Worm (Caenorhabditis elegans) whole organism, L4 larva: ENCODE results near the gene F56D2.3.

Source experiments
- D1046.2 ChIP-seq: fragments of 200-800 bp; sonication (Bioruptor generic); IDR thresholded peaks from 2 replicates; pipeline ENCODE4 v1.3.6; 2022; ENCODE audit warnings: missing genetic modification characterization, missing compliant biosample characterization
- F10B5.3 ChIP-seq: sonication (generic microtip); optimal IDR thresholded peaks from 2 replicates; lab custom pipeline; 2016; ENCODE audit warnings: mild to moderate bottlenecking, missing genetic modification characterization, missing compliant biosample characterization
- F37D6.2 ChIP-seq: sonication (generic microtip); optimal IDR thresholded peaks from 2 replicates; lab custom pipeline; 2016; ENCODE audit warnings: mild to moderate bottlenecking, missing genetic modification characterization, missing compliant biosample characterization
- F49E8.2 ChIP-seq: sonication (generic microtip); optimal IDR thresholded peaks from 2 replicates; lab custom pipeline; 2016; ENCODE audit warnings: missing compliant biosample characterization, mild to moderate bottlenecking, missing genetic modification characterization, borderline replicate concordance
- R02D3.7 ChIP-seq: fragments of 150-350 bp; sonication (generic microtip); optimal IDR thresholded peaks from 3 replicates; lab custom pipeline; 2014; ENCODE audit warnings: missing biosample characterization, missing genetic modification characterization
- Y105C5A.15 ChIP-seq: fragments of 200-800 bp; sonication (Bioruptor generic); IDR thresholded peaks from 2 replicates; pipeline ENCODE4 v1.3.6; 2022; ENCODE audit warnings: missing genetic modification characterization, missing compliant biosample characterization
- Y48G9A.11 ChIP-seq: fragments of 200-800 bp; sonication (Bioruptor generic); IDR thresholded peaks from 2 replicates; pipeline ENCODE4 v1.3.6; 2022; ENCODE audit warnings: missing genetic modification reagents, missing genetic modification characterization, missing compliant biosample characterization
- Y75B8A.6 ChIP-seq: fragments of 200-800 bp; sonication (Bioruptor generic); IDR thresholded peaks from 2 replicates; pipeline ENCODE4 v1.3.6; 2022; ENCODE audit warnings: missing genetic modification reagents, missing genetic modification characterization, missing compliant biosample characterization
- ZK337.2 ChIP-seq: fragments of 200-800 bp; sonication (Bioruptor generic); IDR thresholded peaks from 2 replicates; pipeline ENCODE4 v1.3.6; 2022; ENCODE audit warnings: missing genetic modification reagents, missing genetic modification characterization, missing compliant biosample characterization
- aha-1 ChIP-seq: fragments of 150-350 bp; peaks from one replicate; lab custom pipeline; 2014; ENCODE audit warnings: missing biosample characterization, missing genetic modification characterization
- ama-1 ChIP-seq: fragments of 150-350 bp; optimal IDR thresholded peaks from 2 replicates; lab custom pipeline; 2014; ENCODE audit warnings: inconsistent platforms, mixed read lengths
- ceh-20 ChIP-seq: fragments of 200-800 bp; sonication (Bioruptor generic); IDR thresholded peaks from 2 replicates; pipeline ENCODE4 v1.3.6; 2022; ENCODE audit warnings: missing genetic modification reagents, missing genetic modification characterization, missing compliant biosample characterization
- ceh-32 ChIP-seq: sonication (generic microtip); optimal IDR thresholded peaks from 2 replicates; lab custom pipeline; 2016; ENCODE audit warnings: mild to moderate bottlenecking, missing genetic modification characterization, missing compliant biosample characterization; ENCODE audit not compliant: poor library complexity
- ces-1 ChIP-seq: fragments of 150-350 bp; sonication (generic microtip); optimal IDR thresholded peaks from 4 replicates; lab custom pipeline; 2014; ENCODE audit warnings: missing biosample characterization, missing genetic modification reagents, missing genetic modification characterization
- ctbp-1 ChIP-seq: fragments of 200-800 bp; sonication (Bioruptor generic); IDR thresholded peaks from 2 replicates; pipeline ENCODE4 v1.3.6; 2022; ENCODE audit warnings: missing genetic modification reagents, missing genetic modification characterization, missing compliant biosample characterization
- daf-16 ChIP-seq, 3 experiments: sonication (generic microtip); optimal IDR thresholded peaks; 2 replicates each; lab custom pipeline; 2016 to 2017; ENCODE audit warnings: missing genetic modification characterization in 3 of 3, missing genetic modification reagents in 3 of 3, mild to moderate bottlenecking in 2 of 3, missing compliant biosample characterization in 2 of 3, missing biosample characterization in 1 of 3, moderate library complexity in 1 of 3
- daf-19 ChIP-seq: fragments of 200-800 bp; sonication (Bioruptor generic); conservative IDR thresholded peaks from 2 replicates; pipeline ENCODE4 v1.3.6; 2022; ENCODE audit warnings: missing genetic modification characterization, missing compliant biosample characterization
- daf-8 ChIP-seq: fragments of 200-800 bp; sonication (Bioruptor generic); IDR thresholded peaks from 2 replicates; pipeline ENCODE4 v1.3.6; 2022; ENCODE audit warnings: missing genetic modification characterization, missing compliant biosample characterization
- dmd-6 ChIP-seq: fragments of 200-800 bp; sonication (Bioruptor generic); IDR thresholded peaks from 2 replicates; pipeline ENCODE4 v1.3.6; 2022; ENCODE audit warnings: missing genetic modification reagents, missing genetic modification characterization, missing compliant biosample characterization
- dmd-8 ChIP-seq: fragments of 200-800 bp; sonication (Bioruptor generic); IDR thresholded peaks from 2 replicates; pipeline ENCODE4 v1.3.6; 2022; ENCODE audit warnings: missing genetic modification characterization, missing compliant biosample characterization
- dve-1 ChIP-seq: sonication (generic microtip); optimal IDR thresholded peaks from 2 replicates; lab custom pipeline; 2017; ENCODE audit warnings: antibody characterized with exemption, mild to moderate bottlenecking, missing genetic modification characterization, missing compliant biosample characterization; ENCODE audit not compliant: insufficient read depth
- fkh-10 ChIP-seq: fragments of 150-350 bp; optimal IDR thresholded peaks from 2 replicates; lab custom pipeline; 2014; ENCODE audit warnings: missing biosample characterization, missing genetic modification reagents, missing genetic modification characterization
- lim-7 ChIP-seq: fragments of 200-800 bp; sonication (Bioruptor generic); IDR thresholded peaks from 2 replicates; pipeline ENCODE4 v1.3.6; 2022; ENCODE audit warnings: missing genetic modification characterization, missing compliant biosample characterization
- lin-1 ChIP-seq: fragments of 200-800 bp; sonication (Bioruptor generic); IDR thresholded peaks from 2 replicates; pipeline ENCODE4 v1.3.6; 2022; ENCODE audit warnings: missing genetic modification reagents, missing genetic modification characterization, missing compliant biosample characterization
- lin-13 ChIP-seq: fragments of 150-350 bp; optimal IDR thresholded peaks from 2 replicates; lab custom pipeline; 2014; ENCODE audit warnings: missing biosample characterization, missing genetic modification reagents, missing genetic modification characterization
- lin-38 ChIP-seq: fragments of 200-800 bp; sonication (Bioruptor generic); IDR thresholded peaks from 2 replicates; pipeline ENCODE4 v1.3.6; 2022; ENCODE audit warnings: missing genetic modification reagents, missing genetic modification characterization, missing compliant biosample characterization
- lin-39 ChIP-seq: fragments of 150-350 bp; optimal IDR thresholded peaks from 2 replicates; lab custom pipeline; 2014; ENCODE audit warnings: missing biosample characterization, missing genetic modification reagents, missing genetic modification characterization
- madf-5 ChIP-seq, 2 experiments: fragments of 200-800 bp; sonication (Bioruptor generic); IDR thresholded peaks; 2 replicates each; pipeline ENCODE4 v1.3.6; 2022; ENCODE audit warnings: missing compliant biosample characterization in 2 of 2, missing genetic modification characterization in 2 of 2
- mdl-1 ChIP-seq, 2 experiments: fragments of 150-350 bp in 1 of 2; sonication (generic microtip) in 1 of 2; optimal IDR thresholded peaks; 2 replicates each; lab custom pipeline; 2014 to 2017; ENCODE audit warnings: missing biosample characterization in 2 of 2, missing genetic modification characterization in 2 of 2
- mdt-29 ChIP-seq: fragments of 200-800 bp; sonication (Bioruptor generic); IDR thresholded peaks from 2 replicates; pipeline ENCODE4 v1.3.6; 2022; ENCODE audit warnings: missing genetic modification reagents, missing genetic modification characterization, missing compliant biosample characterization
- mxl-3 ChIP-seq: fragments of 200-800 bp; sonication (Bioruptor generic); optimal IDR thresholded peaks from 2 replicates; lab custom pipeline; 2018; ENCODE audit warnings: mild to moderate bottlenecking, missing genetic modification characterization, missing compliant biosample characterization
- nhr-11 ChIP-seq: fragments of 150-350 bp; optimal IDR thresholded peaks from 2 replicates; lab custom pipeline; 2014; ENCODE audit warnings: missing biosample characterization, missing genetic modification characterization
- nhr-111 ChIP-seq: fragments of 200-800 bp; sonication (Bioruptor generic); optimal IDR thresholded peaks from 2 replicates; lab custom pipeline; 2018; ENCODE audit warnings: mild to moderate bottlenecking, missing genetic modification characterization, missing compliant biosample characterization
- nhr-25 ChIP-seq: sonication (generic microtip); optimal IDR thresholded peaks from 2 replicates; lab custom pipeline; 2017; ENCODE audit warnings: missing genetic modification characterization, mild to moderate bottlenecking, missing compliant biosample characterization, antibody characterized with exemption, moderate library complexity, borderline replicate concordance; ENCODE audit not compliant: insufficient read depth
- nhr-41 ChIP-seq: fragments of 200-800 bp; sonication (Bioruptor generic); IDR thresholded peaks from 2 replicates; pipeline ENCODE4 v1.3.6; 2022; ENCODE audit warnings: missing genetic modification reagents, missing genetic modification characterization, missing compliant biosample characterization
- nhr-48 ChIP-seq: sonication (generic microtip); optimal IDR thresholded peaks from 2 replicates; lab custom pipeline; 2016; ENCODE audit warnings: mild to moderate bottlenecking, missing genetic modification characterization, missing compliant biosample characterization
- nhr-6 ChIP-seq: fragments of 150-350 bp; optimal IDR thresholded peaks from 2 replicates; lab custom pipeline; 2014; ENCODE audit warnings: missing biosample characterization, missing genetic modification characterization
- nhr-76 ChIP-seq: fragments of 150-350 bp; optimal IDR thresholded peaks from 2 replicates; lab custom pipeline; 2014; ENCODE audit warnings: missing biosample characterization, missing genetic modification characterization
- php-3 ChIP-seq: fragments of 200-800 bp; sonication (Bioruptor generic); IDR thresholded peaks from 2 replicates; pipeline ENCODE4 v1.3.6; 2022; ENCODE audit warnings: missing genetic modification reagents, missing genetic modification characterization, missing compliant biosample characterization
- pqm-1 ChIP-seq: sonication (generic microtip); optimal IDR thresholded peaks from 2 replicates; lab custom pipeline; 2017; ENCODE audit warnings: missing biosample characterization, missing genetic modification characterization
- rbr-2 ChIP-seq: sonication (generic microtip); optimal IDR thresholded peaks from 2 replicates; lab custom pipeline; 2016; ENCODE audit warnings: missing genotype, missing genetic modification characterization, missing compliant biosample characterization
- saeg-2 ChIP-seq: fragments of 200-800 bp; sonication (Bioruptor generic); IDR thresholded peaks from 2 replicates; pipeline ENCODE4 v1.3.6; 2022; ENCODE audit warnings: missing genetic modification reagents, missing genetic modification characterization, missing compliant biosample characterization
- skn-1 ChIP-seq: fragments of 150-350 bp; optimal IDR thresholded peaks from 2 replicates; lab custom pipeline; 2014; ENCODE audit warnings: missing biosample characterization, missing genetic modification characterization
- snpc-4 ChIP-seq: fragments of 150-350 bp; optimal IDR thresholded peaks from 2 replicates; lab custom pipeline; 2014; ENCODE audit warnings: missing biosample characterization, missing genetic modification characterization
- tra-1 ChIP-seq: fragments of 200-800 bp; sonication (Bioruptor generic); IDR thresholded peaks from 2 replicates; pipeline ENCODE4 v1.3.6; 2022; ENCODE audit warnings: missing genetic modification reagents, missing genetic modification characterization, missing compliant biosample characterization
- unc-130 ChIP-seq: sonication (generic microtip); optimal IDR thresholded peaks from 2 replicates; lab custom pipeline; 2016; ENCODE audit warnings: missing genetic modification reagents, missing genetic modification characterization, missing compliant biosample characterization
- unc-62 ChIP-seq, 3 experiments: fragments of 150-350 bp in 1 of 3; sonication (generic microtip); optimal IDR thresholded peaks in 2 of 3; peaks in 1 of 3; 1 replicate in 1 of 3; 2 replicates in 2 of 3; lab custom pipeline; 2014 to 2017; ENCODE audit warnings: missing biosample characterization in 3 of 3, missing genetic modification characterization in 3 of 3, missing genetic modification reagents in 3 of 3, missing genotype in 1 of 3
- vab-7 ChIP-seq: fragments of 200-800 bp; sonication (Bioruptor generic); IDR thresholded peaks from 2 replicates; pipeline ENCODE4 v1.3.6; 2022; ENCODE audit warnings: missing genetic modification reagents, missing genetic modification characterization, missing compliant biosample characterization
- zfp-2 ChIP-seq: sonication (generic microtip); optimal IDR thresholded peaks from 2 replicates; lab custom pipeline; 2016; ENCODE audit warnings: mild to moderate bottlenecking, missing genetic modification characterization, missing compliant biosample characterization
- zip-11 ChIP-seq: fragments of 200-800 bp; sonication (Bioruptor generic); IDR thresholded peaks from 2 replicates; pipeline ENCODE4 v1.3.6; 2022; ENCODE audit warnings: missing genetic modification characterization, missing compliant biosample characterization
- ztf-7 ChIP-seq: fragments of 150-350 bp; optimal IDR thresholded peaks from 2 replicates; lab custom pipeline; 2014; ENCODE audit warnings: missing biosample characterization, missing genetic modification characterization

Gene F56D2.3

DNA sequence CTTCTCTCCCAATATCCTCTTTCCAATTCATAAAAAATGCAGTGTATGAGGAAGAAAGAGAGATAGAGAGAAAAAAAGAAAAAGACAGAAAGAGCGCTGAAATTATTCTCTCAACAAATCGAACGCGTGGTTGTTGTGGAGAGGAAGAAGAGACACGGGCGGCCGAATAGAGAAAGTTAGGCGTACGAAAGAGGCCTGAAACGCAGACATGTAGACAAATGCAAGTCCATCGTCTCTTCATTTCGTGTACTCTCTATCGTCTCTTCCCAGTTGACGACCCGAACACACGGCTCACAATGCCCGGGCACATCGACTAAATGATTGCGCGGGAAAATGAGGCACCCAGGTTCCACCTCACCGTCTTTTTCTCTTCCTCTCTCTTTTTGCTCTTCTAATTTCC lies 36.5 kb downstream of the F56D2.3 start (continued):
- TF ChIP-seq php-3 (GFP tag; lab: Robert Waterston, UW) (no peak), unc-62 (GFP tag; optimal IDR thresholded peaks at IDR 0.05 in 1 of 2; lab: Kevin White, UChicago) (peak in 1 of 2 experiments; percentile 39), unc-62 (tag; optimal IDR thresholded peaks at IDR 0.05; lab: Kevin White, UChicago) (no peak), aha-1 (tag; lab: Kevin White, UChicago) (peak; percentile 8), daf-16 (GFP tag; optimal IDR thresholded peaks at IDR 0.05; lab: Kevin White, UChicago) (peak in 1 of 2 experiments; percentile 16), daf-16 (tag; optimal IDR thresholded peaks at IDR 0.05; lab: Kevin White, UChicago) (peak; percentile 40), lin-13 (GFP tag; lab: Kevin White, UChicago) (peak; percentile 11), F37D6.2 (tag; lab: Kevin White, UChicago) (peak; percentile 29), snpc-4 (tag; lab: Kevin White, UChicago) (no peak), R02D3.7 (tag; lab: Kevin White, UChicago) (no peak), ces-1 (GFP tag; lab: Kevin White, UChicago) (no peak), madf-5 (GFP tag; IDR thresholded peaks at IDR 0.05; lab: Robert Waterston, UW) (no peak), dmd-6 (GFP tag; lab: Robert Waterston, UW) (peak; percentile 62; the same call in 1 of the 2 replicates), ceh-20 (GFP tag; lab: Robert Waterston, UW) (no peak), skn-1 (tag; lab: Kevin White, UChicago) (no peak), Y75B8A.6 (GFP tag; lab: Robert Waterston, UW) (no peak), nhr-25 (tag; lab: Kevin White, UChicago) (no peak), mdl-1 (tag; optimal IDR thresholded peaks at IDR 0.05; lab: Kevin White, UChicago) (peak; percentile 41 to 85), vab-7 (GFP tag; lab: Robert Waterston, UW) (no peak), dmd-8 (no peak), lin-1 (GFP tag; lab: Robert Waterston, UW) (no peak), nhr-41 (GFP tag; lab: Robert Waterston, UW) (no peak), pqm-1 (peak; percentile 43), ZK337.2 (no peak), dve-1 (peak; percentile 47), unc-130 (GFP tag; lab: Kevin White, UChicago) (no peak), lim-7 (GFP tag; lab: Robert Waterston, UW) (no peak), daf-8 (GFP tag; lab: Robert Waterston, UW) (no peak), nhr-111 (GFP tag; lab: Kevin White, UChicago) (no peak), tra-1 (GFP tag; lab: Robert Waterston, UW) (no peak), saeg-2 (no peak), zip-11 (no peak), nhr-76 (tag; lab: Kevin White, UChicago) (no peak), F49E8.2 (tag; lab: Kevin White, UChicago) (no peak), Y105C5A.15 (GFP tag; lab: Robert Waterston, UW) (no peak), ceh-32 (tag; lab: Kevin White, UChicago) (no peak), F10B5.3 (no peak), zfp-2 (tag; lab: Kevin White, UChicago) (no peak), fkh-10 (peak; percentile 69), mxl-3 (peak; percentile 91), lin-39 (no peak), rbr-2 (tag; lab: Kevin White, UChicago) (peak; percentile 78), lin-38 (GFP tag; lab: Robert Waterston, UW) (no peak), nhr-6 (tag; lab: Kevin White, UChicago) (no peak), Y48G9A.11 (GFP tag; lab: Robert Waterston, UW) (no peak), ama-1 (lab: Kevin White, UChicago) (peak; percentile 35), ctbp-1 (no peak), mdt-29 (GFP tag; lab: Robert Waterston, UW) (no peak), nhr-48 (tag; lab: Kevin White, UChicago) (peak; percentile 45), nhr-11 (tag; lab: Kevin White, UChicago) (peak; percentile 84), D1046.2 (no peak), daf-19 (GFP tag; lab: Robert Waterston, UW) (no peak), ztf-7 (tag; lab: Kevin White, UChicago) (no peak)
